Fruit fly (Drosophila melanogaster) whole organism, pupa: ENCODE measurements around the gene CG14990.

Experiments
- CG10348 ChIP-seq: fragments of 200-800 bp; sonication (Bioruptor generic); IDR thresholded peaks from 2 replicates; pipeline ENCODE4 v1.3.6; 2022; ENCODE audit warnings: missing biosample characterization, missing genetic modification characterization
- CG12605 ChIP-seq: fragments of 200-800 bp; sonication (Bioruptor generic); IDR thresholded peaks from 2 replicates; pipeline ENCODE4 v1.3.6; 2022; ENCODE audit warnings: missing biosample characterization, missing genetic modification characterization
- CG13204 ChIP-seq: fragments of 200-800 bp; sonication (Bioruptor generic); optimal IDR thresholded peaks from 2 replicates; lab custom pipeline; 2018; ENCODE audit warnings: missing biosample characterization, mild to moderate bottlenecking, missing genetic modification characterization, moderate library complexity
- CG14655 ChIP-seq: fragments of 200-800 bp; sonication (Bioruptor generic); optimal IDR thresholded peaks from 3 replicates; lab custom pipeline; 2017; ENCODE audit warnings: mild to moderate bottlenecking, missing biosample characterization, missing genetic modification reagents, missing genetic modification characterization
- CG15710 ChIP-seq: fragments of 200-800 bp; sonication (Bioruptor generic); optimal IDR thresholded peaks from 2 replicates; lab custom pipeline; 2018; ENCODE audit warnings: missing biosample characterization, mild to moderate bottlenecking, missing genetic modification characterization, moderate library complexity
- CG17806 ChIP-seq: fragments of 200-800 bp; sonication (Bioruptor generic); optimal IDR thresholded peaks from 2 replicates; lab custom pipeline; 2018; ENCODE audit warnings: missing biosample characterization, mild to moderate bottlenecking, missing genetic modification characterization, moderate library complexity
- CG32121 ChIP-seq: fragments of 200-800 bp; sonication (Bioruptor generic); IDR thresholded peaks from 2 replicates; pipeline ENCODE4 v1.3.6; 2022; ENCODE audit warnings: missing biosample characterization, missing genetic modification characterization
- CG34367 ChIP-seq: fragments of 200-800 bp; sonication (Bioruptor generic); optimal IDR thresholded peaks from 2 replicates; lab custom pipeline; 2018; ENCODE audit warnings: missing biosample characterization, mild to moderate bottlenecking, missing genetic modification characterization
- CG4496 ChIP-seq: fragments of 200-800 bp; sonication (Bioruptor generic); IDR thresholded peaks from 3 replicates; pipeline ENCODE4 v1.3.6; 2022; ENCODE audit warnings: missing biosample characterization, missing genetic modification characterization
- CG8159 ChIP-seq: fragments of 200-800 bp; sonication (Bioruptor generic); optimal IDR thresholded peaks from 3 replicates; lab custom pipeline; 2018; ENCODE audit warnings: missing biosample characterization, mild to moderate bottlenecking, missing genetic modification characterization, moderate library complexity
- CG8301 ChIP-seq: fragments of 200-800 bp; sonication (Bioruptor generic); optimal IDR thresholded peaks from 2 replicates; lab custom pipeline; 2018; ENCODE audit warnings: missing biosample characterization, mild to moderate bottlenecking, missing genetic modification characterization
- CG9948 ChIP-seq: fragments of 200-800 bp; sonication (Bioruptor generic); optimal IDR thresholded peaks from 2 replicates; lab custom pipeline; 2018; ENCODE audit warnings: missing biosample characterization, mild to moderate bottlenecking, missing genetic modification characterization, moderate library complexity
- D1 ChIP-seq: fragments of 200-800 bp; sonication (Bioruptor generic); optimal IDR thresholded peaks from 2 replicates; lab custom pipeline; 2018; ENCODE audit warnings: missing biosample characterization, mild to moderate bottlenecking, missing genetic modification characterization, moderate library complexity
- EcR ChIP-seq: fragments of 200-800 bp; sonication (Bioruptor generic); optimal IDR thresholded peaks from 3 replicates; lab custom pipeline; 2019; ENCODE audit warnings: missing biosample characterization, missing genetic modification characterization, mild to moderate bottlenecking, moderate library complexity, missing genetic modification reagents
- Ets98B ChIP-seq: fragments of 200-800 bp; sonication (Bioruptor generic); IDR thresholded peaks from 2 replicates; pipeline ENCODE4 v1.3.6; 2022; ENCODE audit warnings: missing biosample characterization, missing genetic modification characterization
- Pif1A ChIP-seq: fragments of 200-800 bp; sonication (Bioruptor generic); optimal IDR thresholded peaks from 3 replicates; lab custom pipeline; 2016; ENCODE audit warnings: missing biosample characterization, missing genetic modification characterization
- Pif1B ChIP-seq: fragments of 200-800 bp; sonication (Bioruptor generic); optimal IDR thresholded peaks from 3 replicates; lab custom pipeline; 2016; ENCODE audit warnings: missing biosample characterization, missing genetic modification characterization
- Snoo ChIP-seq: fragments of 200-800 bp; sonication (Bioruptor generic); optimal IDR thresholded peaks from 3 replicates; lab custom pipeline; 2017; ENCODE audit warnings: missing biosample characterization, mild to moderate bottlenecking, missing genetic modification characterization, inconsistent platforms
- fd96Ca ChIP-seq: fragments of 200-800 bp; sonication (Bioruptor generic); IDR thresholded peaks from 3 replicates; pipeline ENCODE4 v1.3.6; 2022; ENCODE audit warnings: missing biosample characterization, missing genetic modification characterization
- gl ChIP-seq: fragments of 200-800 bp; sonication (Bioruptor generic); optimal IDR thresholded peaks from 2 replicates; lab custom pipeline; 2018; ENCODE audit warnings: missing biosample characterization, mild to moderate bottlenecking, missing genetic modification characterization
- rn ChIP-seq: fragments of 200-800 bp; sonication (Bioruptor generic); IDR thresholded peaks from 2 replicates; pipeline ENCODE4 v1.3.6; 2022; ENCODE audit warnings: missing biosample characterization, missing genetic modification characterization

Gene CG14990

DNA sequence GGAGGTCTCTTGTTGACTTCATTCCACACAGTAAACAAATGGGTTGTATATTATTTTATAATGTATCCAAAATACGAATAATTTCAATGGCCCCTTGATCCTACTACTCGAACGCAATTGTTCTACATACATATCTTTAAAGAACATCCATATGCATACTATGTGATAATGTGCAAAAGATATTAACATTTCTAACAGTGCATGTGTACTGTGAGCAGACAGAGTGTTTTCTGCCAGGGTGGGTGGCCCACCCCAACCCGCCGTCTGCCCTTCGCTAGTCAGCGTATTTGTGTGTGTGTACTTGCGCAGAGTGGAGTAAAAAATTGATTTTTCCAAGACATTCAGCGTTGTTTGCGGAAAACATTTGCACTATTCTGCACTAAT lies 22.0 kb upstream of the CG14990 start:
- TF ChIP-seq CG10348 (peak; percentile 77), CG17806 (tag; lab: Kevin White, UChicago) (peak; percentile 97), CG9948 (tag; lab: Kevin White, UChicago) (peak; percentile 91), CG4496 (peak; percentile 97), CG32121 (GFP tag; lab: Robert Waterston, UW) (peak; percentile 85), Snoo (tag; lab: Kevin White, UChicago) (no peak), EcR (no peak), CG34367 (peak; percentile 94), CG15710 (peak; percentile 84), Ets98B (GFP tag; lab: Robert Waterston, UW) (peak; percentile 94), gl (peak; percentile 91), Pif1B (GFP tag; lab: Kevin White, UChicago) (peak; percentile 77), D1 (tag; lab: Kevin White, UChicago) (peak; percentile 34), fd96Ca (GFP tag; lab: Robert Waterston, UW) (peak; percentile 92), CG8159 (tag; lab: Kevin White, UChicago) (peak; percentile 91), CG13204 (no peak), CG8301 (tag; lab: Kevin White, UChicago) (peak; percentile 89), CG14655 (GFP tag; lab: Kevin White, UChicago) (peak; percentile 83), CG12605 (GFP tag; lab: Robert Waterston, UW) (peak; percentile 92), rn (peak; percentile 92), Pif1A (peak; percentile 70)

DNA sequence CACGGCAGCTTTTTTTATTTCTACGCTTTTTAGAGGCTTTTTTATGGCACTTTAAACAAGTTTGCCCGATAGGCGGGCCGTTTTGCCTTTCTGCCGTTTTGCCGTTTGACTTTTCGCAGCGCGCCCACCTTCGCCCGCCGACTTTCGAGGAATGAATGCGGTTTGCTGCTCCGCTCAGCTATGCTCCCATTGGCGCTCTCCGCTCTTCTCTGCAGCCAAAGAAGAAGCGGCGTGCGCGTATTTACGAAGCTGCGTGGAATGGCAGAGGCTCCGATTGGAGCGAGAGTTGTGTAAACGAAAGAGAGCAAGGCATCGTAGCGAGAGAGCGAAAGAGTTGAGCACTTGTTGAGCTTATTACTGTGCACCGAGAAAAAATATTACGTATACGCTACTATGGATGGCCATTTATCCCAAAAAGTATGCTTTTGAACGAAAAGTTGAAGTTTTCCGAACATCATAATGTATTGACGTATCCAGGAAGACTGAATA lies 21.4 kb upstream of the CG14990 start, which contains the start of gene wit:
Gene wit, minus strand, starts transcription at position 157 of the 489 bp plus-strand sequence.
- TF ChIP-seq CG4496 (no peak; the same call in none of the 3 replicates), Pif1A (peak; percentile 75), Pif1B (GFP tag; lab: Kevin White, UChicago) (peak; percentile 86), rn (no peak), CG34367 (peak; percentile 23), CG17806 (tag; lab: Kevin White, UChicago) (peak; percentile 12), CG12605 (GFP tag; lab: Robert Waterston, UW) (peak; percentile 97), CG8301 (tag; lab: Kevin White, UChicago) (no peak), CG9948 (tag; lab: Kevin White, UChicago) (no peak), fd96Ca (GFP tag; lab: Robert Waterston, UW) (peak; percentile 67; the same call in 2 of the 3 replicates), CG15710 (no peak), CG10348 (no peak), CG32121 (GFP tag; lab: Robert Waterston, UW) (peak; percentile 73), gl (peak; percentile 11), CG13204 (peak; percentile 61), D1 (tag; lab: Kevin White, UChicago) (no peak), Snoo (tag; lab: Kevin White, UChicago) (peak; percentile 36), CG14655 (GFP tag; lab: Kevin White, UChicago) (no peak), Ets98B (GFP tag; lab: Robert Waterston, UW) (peak; percentile 80; the same call in 1 of the 2 replicates), EcR (no peak), CG8159 (tag; lab: Kevin White, UChicago) (no peak)

DNA sequence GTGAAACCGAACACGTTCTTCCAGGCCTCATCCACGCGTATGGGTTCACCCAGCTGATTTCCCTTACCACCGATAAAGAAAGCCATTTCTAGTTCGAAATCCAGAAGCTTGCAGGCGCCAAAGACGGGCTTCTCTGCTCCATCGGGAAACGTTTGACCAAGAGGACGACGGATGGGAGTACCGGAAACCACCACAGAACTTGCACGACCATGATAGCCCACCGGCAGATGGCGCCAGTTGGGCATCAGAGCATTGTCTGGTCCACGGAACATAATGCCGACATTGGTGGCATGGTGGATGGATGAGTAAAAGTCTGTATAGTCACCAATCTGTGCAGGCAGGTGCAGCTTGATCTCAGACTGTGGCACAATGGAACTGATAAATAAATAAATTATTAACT lies 20.3 kb upstream of the CG14990 start:
- TF ChIP-seq gl (no peak), CG17806 (tag; lab: Kevin White, UChicago) (no peak), fd96Ca (GFP tag; lab: Robert Waterston, UW) (no peak), CG12605 (GFP tag; lab: Robert Waterston, UW) (no peak), CG8301 (tag; lab: Kevin White, UChicago) (no peak), CG10348 (no peak), CG32121 (GFP tag; lab: Robert Waterston, UW) (no peak), CG34367 (no peak), CG8159 (tag; lab: Kevin White, UChicago) (no peak), CG15710 (no peak), CG14655 (GFP tag; lab: Kevin White, UChicago) (no peak), rn (no peak), EcR (no peak), Ets98B (GFP tag; lab: Robert Waterston, UW) (no peak), Pif1A (no peak)

DNA sequence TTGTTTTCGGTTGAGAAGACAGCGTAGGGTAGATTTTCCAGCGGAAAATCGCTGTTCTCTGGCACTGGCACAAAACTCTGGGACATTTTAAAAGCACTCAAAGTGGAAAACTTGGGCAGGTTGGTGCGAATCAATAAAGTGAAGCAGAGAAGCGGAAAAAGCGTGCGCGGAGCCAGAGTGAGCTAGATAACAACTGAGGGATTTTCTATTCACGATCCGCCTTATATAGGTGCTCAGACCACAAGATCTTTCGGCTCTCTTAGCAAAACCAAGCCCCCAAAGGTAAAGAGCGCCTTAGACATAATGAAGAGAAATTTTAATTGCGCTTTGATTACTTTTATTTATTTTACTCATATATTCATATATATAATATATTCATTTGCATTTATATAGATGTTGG lies 19.3 kb upstream of the CG14990 start, which contains the start of gene Faa:
Gene Faa, minus strand, starts transcription at position 200 of the 400 bp plus-strand sequence.
- TF ChIP-seq Ets98B (GFP tag; lab: Robert Waterston, UW) = no peak
- TF ChIP-seq fd96Ca (GFP tag; lab: Robert Waterston, UW) = no peak
- TF ChIP-seq D1 (tag; lab: Kevin White, UChicago) = no peak
- TF ChIP-seq EcR = no peak
- no peak; the same call in 2 of the 3 replicates for TF ChIP-seq CG4496
- no peak for TF ChIP-seq CG14655 (GFP tag; lab: Kevin White, UChicago)
- TF ChIP-seq CG32121 (GFP tag; lab: Robert Waterston, UW) = no peak
- TF ChIP-seq CG15710 = no peak
- TF ChIP-seq CG10348 = no peak
- no peak for TF ChIP-seq Pif1A
- no peak for TF ChIP-seq CG13204
- TF ChIP-seq gl = no peak
- no peak for TF ChIP-seq CG8159 (tag; lab: Kevin White, UChicago)

DNA sequence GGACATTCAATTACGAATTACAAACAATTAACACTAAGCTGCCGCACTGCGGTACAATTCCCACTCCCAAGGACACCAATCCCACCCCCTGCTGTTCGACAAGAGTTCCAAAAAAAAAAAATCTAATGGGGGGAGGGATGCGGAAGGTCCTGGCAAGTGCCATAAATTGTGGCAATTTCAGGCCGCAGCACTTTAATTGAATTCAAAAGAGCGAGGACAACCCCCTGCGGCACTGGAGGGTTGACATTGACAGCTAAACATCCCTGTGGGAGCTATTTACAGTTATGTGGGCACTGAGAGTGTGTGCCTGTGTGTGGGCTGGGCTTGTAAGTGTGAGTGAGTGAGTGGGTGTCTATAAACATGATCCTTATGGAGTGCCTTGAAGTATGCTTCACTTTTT lies 16.1 kb upstream of the CG14990 start:
- TF ChIP-seq CG32121 (GFP tag; lab: Robert Waterston, UW) = no peak

DNA sequence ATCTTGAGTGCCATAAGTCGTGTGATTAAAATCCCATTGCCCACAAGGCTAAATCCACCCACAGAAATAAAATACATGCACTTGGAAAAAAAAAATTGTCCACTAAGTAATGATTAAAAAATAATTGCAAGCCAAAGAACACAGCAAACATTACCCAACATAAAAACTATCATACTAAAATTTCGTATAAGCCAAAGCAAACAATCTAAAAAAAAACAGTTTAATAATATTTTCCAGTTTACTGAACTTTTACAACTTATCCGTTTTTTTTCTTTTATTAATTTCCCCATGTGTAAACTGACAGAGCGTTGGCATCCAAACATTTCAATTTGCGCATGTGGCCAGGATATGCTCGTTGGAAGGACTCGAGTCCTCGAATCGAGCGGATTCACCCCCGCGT lies 12.7 kb upstream of the CG14990 start:
- TF ChIP-seq Snoo (tag; lab: Kevin White, UChicago) (no peak), CG8301 (tag; lab: Kevin White, UChicago) (no peak)
